Worm (Caenorhabditis elegans) whole organism, mixed stage, embryonic: ENCODE measurements around the gene lips-12.

Experiments used
- bed-3 ChIP-seq: fragments of 200-800 bp; sonication (Bioruptor generic); optimal IDR thresholded peaks from 3 replicates; lab custom pipeline; 2018; ENCODE audit warnings: mild to moderate bottlenecking, missing genetic modification characterization, moderate library complexity, missing compliant biosample characterization
- blmp-1 ChIP-seq: fragments of 150-350 bp; optimal IDR thresholded peaks from 2 replicates; lab custom pipeline; 2014; ENCODE audit warnings: missing biosample characterization, missing genetic modification characterization
- ceh-39 ChIP-seq: fragments of 150-350 bp; optimal IDR thresholded peaks from 2 replicates; lab custom pipeline; 2014; ENCODE audit warnings: missing biosample characterization, missing genetic modification characterization
- ceh-43 ChIP-seq: fragments of 200-800 bp; sonication (Bioruptor generic); optimal IDR thresholded peaks from 2 replicates; lab custom pipeline; 2018; ENCODE audit warnings: mild to moderate bottlenecking, missing genetic modification characterization, moderate library complexity, missing compliant biosample characterization
- ceh-83 ChIP-seq: fragments of 200-800 bp; sonication (Bioruptor generic); optimal IDR thresholded peaks from 2 replicates; lab custom pipeline; 2018; ENCODE audit warnings: mild to moderate bottlenecking, missing genetic modification characterization, missing compliant biosample characterization
- ces-1 ChIP-seq: fragments of 150-350 bp; optimal IDR thresholded peaks from 2 replicates; lab custom pipeline; 2014; ENCODE audit warnings: missing biosample characterization, missing genetic modification reagents, missing genetic modification characterization
- cnd-1 ChIP-seq: fragments of 200-800 bp; sonication (Bioruptor generic); optimal IDR thresholded peaks from 2 replicates; lab custom pipeline; 2018; ENCODE audit warnings: mild to moderate bottlenecking, missing genetic modification characterization, missing compliant biosample characterization
- drap-1 ChIP-seq: fragments of 200-800 bp; sonication (Bioruptor generic); optimal IDR thresholded peaks from 3 replicates; lab custom pipeline; 2018; ENCODE audit warnings: mild to moderate bottlenecking, missing genetic modification characterization, missing compliant biosample characterization
- elt-1 ChIP-seq: sonication (generic microtip); optimal IDR thresholded peaks from 2 replicates; lab custom pipeline; 2017; ENCODE audit warnings: missing genetic modification characterization, mild to moderate bottlenecking, missing compliant biosample characterization, antibody characterized with exemption, moderate library complexity, borderline replicate concordance; ENCODE audit not compliant: insufficient read depth
- elt-3 ChIP-seq: fragments of 150-350 bp; optimal IDR thresholded peaks from 2 replicates; lab custom pipeline; 2014; ENCODE audit warnings: missing biosample characterization, missing genetic modification characterization
- flh-1 ChIP-seq: fragments of 200-800 bp; sonication (Bioruptor generic); optimal IDR thresholded peaks from 2 replicates; lab custom pipeline; 2018; ENCODE audit warnings: mild to moderate bottlenecking, missing genetic modification characterization, moderate library complexity, missing compliant biosample characterization
- ham-2 ChIP-seq: fragments of 200-800 bp; sonication (Bioruptor generic); optimal IDR thresholded peaks from 2 replicates; lab custom pipeline; 2018; ENCODE audit warnings: mild to moderate bottlenecking, missing genetic modification characterization, missing compliant biosample characterization
- hlh-1 ChIP-seq: fragments of 150-350 bp; optimal IDR thresholded peaks from 2 replicates; lab custom pipeline; 2014; ENCODE audit warnings: missing biosample characterization, missing genetic modification reagents, missing genetic modification characterization
- lin-13 ChIP-seq: fragments of 150-350 bp; optimal IDR thresholded peaks from 2 replicates; lab custom pipeline; 2014; ENCODE audit warnings: missing biosample characterization, missing genetic modification characterization
- lin-32 ChIP-seq: fragments of 200-800 bp; sonication (Bioruptor generic); optimal IDR thresholded peaks from 2 replicates; lab custom pipeline; 2018; ENCODE audit warnings: mild to moderate bottlenecking, missing genetic modification characterization, missing compliant biosample characterization
- lsy-2 ChIP-seq: fragments of 150-350 bp; optimal IDR thresholded peaks from 2 replicates; lab custom pipeline; 2014; ENCODE audit warnings: missing biosample characterization, missing genetic modification characterization
- nhr-12 ChIP-seq: fragments of 150-350 bp; optimal IDR thresholded peaks from 2 replicates; lab custom pipeline; 2014; ENCODE audit warnings: missing biosample characterization, missing genetic modification characterization
- nhr-2 ChIP-seq: fragments of 150-350 bp; optimal IDR thresholded peaks from 2 replicates; lab custom pipeline; 2014; ENCODE audit warnings: missing biosample characterization, missing genetic modification characterization
- nhr-237 ChIP-seq: fragments of 150-350 bp; optimal IDR thresholded peaks from 2 replicates; lab custom pipeline; 2014; ENCODE audit warnings: missing biosample characterization, missing genetic modification characterization
- nhr-28 ChIP-seq: fragments of 150-350 bp; optimal IDR thresholded peaks from 2 replicates; lab custom pipeline; 2014; ENCODE audit warnings: missing biosample characterization, missing genetic modification characterization
- nhr-76 ChIP-seq: sonication (generic microtip); optimal IDR thresholded peaks from 2 replicates; lab custom pipeline; 2017; ENCODE audit warnings: missing biosample characterization, missing genetic modification characterization
- pha-4 ChIP-seq: fragments of 150-350 bp; optimal IDR thresholded peaks from 2 replicates; lab custom pipeline; 2018; ENCODE audit warnings: missing biosample characterization, missing genetic modification reagents, missing genetic modification characterization
- sptf-1 ChIP-seq: sonication (generic microtip); optimal IDR thresholded peaks from 2 replicates; lab custom pipeline; 2017; ENCODE audit warnings: mild to moderate bottlenecking, missing genetic modification characterization, moderate library complexity, missing compliant biosample characterization
- tbx-8 ChIP-seq: fragments of 200-800 bp; sonication (Bioruptor generic); optimal IDR thresholded peaks from 2 replicates; lab custom pipeline; 2018; ENCODE audit warnings: mild to moderate bottlenecking, missing genetic modification characterization, moderate library complexity, missing compliant biosample characterization
- unc-62 ChIP-seq: fragments of 150-350 bp; optimal IDR thresholded peaks from 2 replicates; lab custom pipeline; 2014; ENCODE audit warnings: missing biosample characterization, missing genetic modification reagents, missing genetic modification characterization
- zip-8 ChIP-seq: fragments of 150-350 bp; optimal IDR thresholded peaks from 2 replicates; lab custom pipeline; 2014; ENCODE audit warnings: missing biosample characterization, missing genetic modification characterization
- ztf-11 ChIP-seq: fragments of 150-350 bp; optimal IDR thresholded peaks from 2 replicates; lab custom pipeline; 2014; ENCODE audit warnings: missing biosample characterization, missing genetic modification characterization

Gene lips-12

ce11 chrII:1141720-1142574, 27.9 kb upstream of the lips-12 start:
- peak; percentile 12 for TF ChIP-seq blmp-1 (tag; lab: Kevin White, UChicago)
- no peak for TF ChIP-seq nhr-12 (tag; lab: Kevin White, UChicago)
- TF ChIP-seq elt-1 (tag; lab: Kevin White, UChicago): peak; percentile 97
- TF ChIP-seq ham-2: peak; percentile 37
- TF ChIP-seq drap-1: no peak
- TF ChIP-seq bed-3: no peak

ce11 chrII:1140689-1141088, 26.7 kb upstream of the lips-12 start, which contains the start of gene W09B6.4:
Gene W09B6.4 (minus strand): TSS chrII:1140839.
- no peak for TF ChIP-seq ztf-11 (tag; lab: Kevin White, UChicago)
- TF ChIP-seq unc-62 (GFP tag; lab: Kevin White, UChicago): no peak
- TF ChIP-seq drap-1: no peak
- no peak for TF ChIP-seq ceh-39 (tag; lab: Kevin White, UChicago)
- TF ChIP-seq lin-13: no peak
- no peak for TF ChIP-seq pha-4 (tag; lab: Kevin White, UChicago)

DNA sequence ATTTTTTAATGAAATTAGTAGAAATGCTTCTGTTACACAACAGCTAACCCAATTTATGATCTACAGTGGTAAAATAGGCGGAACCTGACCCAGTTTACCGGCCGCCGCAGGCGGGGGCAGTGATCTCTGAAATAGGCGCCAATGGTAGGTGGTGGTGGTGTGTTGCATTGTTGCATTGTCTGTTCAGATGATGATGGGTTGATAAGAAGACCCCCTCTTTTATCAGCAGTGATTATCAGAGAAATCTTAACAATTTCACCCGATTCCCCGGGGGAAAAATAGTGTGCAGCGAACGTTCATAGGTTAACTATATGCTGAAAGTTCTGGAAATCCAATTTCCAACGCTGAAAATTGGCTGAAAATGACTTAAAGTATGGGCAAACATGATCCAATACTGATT, 24.6 kb upstream of the lips-12 start:
- TF ChIP-seq ztf-11 (tag; lab: Kevin White, UChicago) (no peak), elt-1 (tag; lab: Kevin White, UChicago) (peak; percentile 63)

- TF ChIP-seq ztf-11 (tag; lab: Kevin White, UChicago): no peak
- TF ChIP-seq nhr-28 (tag; lab: Kevin White, UChicago): no peak
- no peak for TF ChIP-seq sptf-1 (tag; lab: Kevin White, UChicago)
- no peak for TF ChIP-seq nhr-237 (tag; lab: Kevin White, UChicago)
- TF ChIP-seq nhr-2 (tag; lab: Kevin White, UChicago): no peak
- no peak for TF ChIP-seq flh-1
- no peak for TF ChIP-seq elt-3 (tag; lab: Kevin White, UChicago)
- no peak for TF ChIP-seq lin-13
- TF ChIP-seq ceh-39 (tag; lab: Kevin White, UChicago): no peak
- no peak for TF ChIP-seq bed-3
- TF ChIP-seq zip-8 (tag; lab: Kevin White, UChicago): no peak
- no peak for TF ChIP-seq ham-2
- TF ChIP-seq tbx-8 (GFP tag; lab: Kevin White, UChicago): no peak
- no peak for TF ChIP-seq nhr-76
- no peak for TF ChIP-seq ceh-43 (GFP tag; lab: Kevin White, UChicago)
- no peak for TF ChIP-seq ces-1
- no peak for TF ChIP-seq ceh-83 (GFP tag; lab: Kevin White, UChicago)
- TF ChIP-seq hlh-1 (tag; lab: Kevin White, UChicago): no peak
Observed at ce11 chrII:1136485-1136884, 22.5 kb upstream of the lips-12 start, which contains the start of gene pod-2. Gene pod-2 (plus strand): TSS chrII:1136785.

- peak; percentile 47 for TF ChIP-seq sptf-1 (tag; lab: Kevin White, UChicago)
- peak; percentile 5 for TF ChIP-seq cnd-1
Observed at ce11 chrII:1134314-1135108, 20.5 kb upstream of the lips-12 start.

ce11 chrII:1133295-1133694, 19.3 kb upstream of the lips-12 start:
- TF ChIP-seq flh-1 (no peak), drap-1 (no peak), lin-32 (GFP tag; lab: Kevin White, UChicago) (no peak), ces-1 (no peak), nhr-28 (tag; lab: Kevin White, UChicago) (no peak), lsy-2 (tag; lab: Kevin White, UChicago) (no peak)
